Worm (Caenorhabditis elegans): ENCODE data around the gene str-30.
A peak's percentile ranks its signal among the peaks of the same experiment; 100 is the strongest.

DNA sequence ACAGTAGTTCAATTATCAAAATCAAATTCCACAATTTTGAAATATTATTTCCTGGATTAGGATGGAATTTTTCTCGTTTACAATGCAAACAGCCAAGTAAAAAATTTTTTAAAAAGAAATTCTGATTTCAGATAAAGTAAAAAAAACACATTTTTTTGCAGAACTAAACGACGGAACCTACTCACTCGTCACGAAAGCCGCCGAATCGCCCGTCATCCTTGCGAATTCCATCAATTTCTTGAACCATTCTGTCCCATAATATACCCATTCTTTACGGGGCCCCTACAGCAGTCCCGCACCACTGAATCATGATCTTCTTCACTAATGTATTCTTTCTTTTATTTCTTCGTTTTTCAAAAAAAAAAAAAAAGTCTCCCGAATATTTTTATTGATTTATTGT is 12.7 kb upstream of the str-30 start:
- TF ChIP-seq dao-5 (tag; optimal IDR thresholded peaks at IDR 0.05) = no peak
- TF ChIP-seq him-1 (tag; optimal IDR thresholded peaks at IDR 0.05) = peak; percentile 78

All from whole organism, L4/young adult.